Worm (Caenorhabditis elegans) whole organism, L2 larva: ENCODE measurements around the gene pat-4.

Experiments
- R02D3.7 ChIP-seq: fragments of 150-350 bp; optimal IDR thresholded peaks from 2 replicates; lab custom pipeline; 2014; ENCODE audit warnings: missing biosample characterization, missing genetic modification characterization
- egl-27 ChIP-seq: sonication (generic microtip); optimal IDR thresholded peaks from 3 replicates; lab custom pipeline; 2017; ENCODE audit warnings: missing biosample characterization, missing genetic modification reagents, missing genetic modification characterization
- elt-1 ChIP-seq: fragments of 150-350 bp; optimal IDR thresholded peaks from 2 replicates; lab custom pipeline; 2014; ENCODE audit warnings: missing biosample characterization, missing genetic modification characterization
- lin-13 ChIP-seq: fragments of 150-350 bp; optimal IDR thresholded peaks from 2 replicates; lab custom pipeline; 2014; ENCODE audit warnings: missing biosample characterization, missing genetic modification reagents, missing genetic modification characterization
- lin-39 ChIP-seq: fragments of 150-350 bp; optimal IDR thresholded peaks from 2 replicates; lab custom pipeline; 2014; ENCODE audit warnings: missing biosample characterization, missing genetic modification reagents, missing genetic modification characterization
- lsy-2 ChIP-seq, 2 experiments: fragments of 150-350 bp in 1 of 2; sonication (generic microtip) in 1 of 2; optimal IDR thresholded peaks; 2 replicates each; lab custom pipeline; 2014 to 2017; ENCODE audit warnings: missing biosample characterization in 2 of 2, missing genetic modification characterization in 2 of 2
- nhr-237 ChIP-seq: fragments of 150-350 bp; optimal IDR thresholded peaks from 2 replicates; lab custom pipeline; 2014; ENCODE audit warnings: missing biosample characterization, missing genetic modification characterization
- skn-1 ChIP-seq: sonication (generic microtip); optimal IDR thresholded peaks from 2 replicates; lab custom pipeline; 2017; ENCODE audit warnings: missing biosample characterization, missing genetic modification characterization
- snpc-4 ChIP-seq: fragments of 150-350 bp; optimal IDR thresholded peaks from 2 replicates; lab custom pipeline; 2014; ENCODE audit warnings: missing biosample characterization, missing genetic modification characterization
- ztf-1 ChIP-seq: fragments of 200-800 bp; sonication (Bioruptor generic); conservative IDR thresholded peaks from 2 replicates; pipeline ENCODE4 v1.3.6; 2022; ENCODE audit warnings: missing genetic modification characterization, missing compliant biosample characterization

ce11 chrIII:94759-95330 lies at the start of gene pat-4:
- TF ChIP-seq lin-13 (no peak), skn-1 (tag; lab: Kevin White, UChicago) (no peak), elt-1 (no peak), lin-39 (tag; lab: Kevin White, UChicago) (no peak), R02D3.7 (no peak), egl-27 (tag; lab: Kevin White, UChicago) (no peak), ztf-1 (GFP tag; lab: Robert Waterston, UW) (no peak), nhr-237 (tag; lab: Kevin White, UChicago) (no peak), snpc-4 (tag; lab: Kevin White, UChicago) (no peak), lsy-2 (tag; optimal IDR thresholded peaks at IDR 0.05; lab: Kevin White, UChicago) (no peak)
